Worm (Caenorhabditis elegans) whole organism, L4 larva: ENCODE measurements around the gene hyl-1.

Experiments
- D1046.2 ChIP-seq: fragments of 200-800 bp; sonication (Bioruptor generic); IDR thresholded peaks from 2 replicates; pipeline ENCODE4 v1.3.6; 2022; ENCODE audit warnings: missing genetic modification characterization, missing compliant biosample characterization
- F26F4.8 ChIP-seq: fragments of 200-800 bp; sonication (Bioruptor generic); conservative IDR thresholded peaks from 2 replicates; pipeline ENCODE4 v1.3.6; 2022; ENCODE audit warnings: missing genetic modification characterization, missing compliant biosample characterization
- R02D3.7 ChIP-seq: fragments of 150-350 bp; sonication (generic microtip); optimal IDR thresholded peaks from 3 replicates; lab custom pipeline; 2014; ENCODE audit warnings: missing biosample characterization, missing genetic modification characterization
- T20F7.1 ChIP-seq: fragments of 200-800 bp; sonication (Bioruptor generic); optimal IDR thresholded peaks from 2 replicates; lab custom pipeline; 2018; ENCODE audit warnings: mild to moderate bottlenecking, missing genetic modification characterization, missing compliant biosample characterization
- Y105C5A.15 ChIP-seq: fragments of 200-800 bp; sonication (Bioruptor generic); IDR thresholded peaks from 2 replicates; pipeline ENCODE4 v1.3.6; 2022; ENCODE audit warnings: missing genetic modification characterization, missing compliant biosample characterization
- arid-1 ChIP-seq: fragments of 200-800 bp; sonication (Bioruptor generic); conservative IDR thresholded peaks from 2 replicates; pipeline ENCODE4 v1.3.6; 2022; ENCODE audit warnings: missing genetic modification reagents, missing genetic modification characterization, missing compliant biosample characterization
- ceh-20 ChIP-seq: fragments of 200-800 bp; sonication (Bioruptor generic); IDR thresholded peaks from 2 replicates; pipeline ENCODE4 v1.3.6; 2022; ENCODE audit warnings: missing genetic modification reagents, missing genetic modification characterization, missing compliant biosample characterization
- ceh-28 ChIP-seq: fragments of 150-350 bp; optimal IDR thresholded peaks from 2 replicates; lab custom pipeline; 2014; ENCODE audit warnings: missing biosample characterization, missing genetic modification reagents, missing genetic modification characterization
- cey-2 ChIP-seq: sonication (generic microtip); optimal IDR thresholded peaks from 3 replicates; lab custom pipeline; 2017; ENCODE audit warnings: missing genetic modification characterization, mild to moderate bottlenecking, missing compliant biosample characterization, antibody characterized with exemption, borderline replicate concordance; ENCODE audit not compliant: insufficient read depth
- ctbp-1 ChIP-seq: fragments of 200-800 bp; sonication (Bioruptor generic); IDR thresholded peaks from 2 replicates; pipeline ENCODE4 v1.3.6; 2022; ENCODE audit warnings: missing genetic modification reagents, missing genetic modification characterization, missing compliant biosample characterization
- daf-16 ChIP-seq, 3 experiments: sonication (generic microtip); optimal IDR thresholded peaks; 2 replicates each; lab custom pipeline; 2016 to 2017; ENCODE audit warnings: missing genetic modification characterization in 3 of 3, missing genetic modification reagents in 3 of 3, mild to moderate bottlenecking in 2 of 3, missing compliant biosample characterization in 2 of 3, missing biosample characterization in 1 of 3, moderate library complexity in 1 of 3
- daf-8 ChIP-seq: fragments of 200-800 bp; sonication (Bioruptor generic); IDR thresholded peaks from 2 replicates; pipeline ENCODE4 v1.3.6; 2022; ENCODE audit warnings: missing genetic modification characterization, missing compliant biosample characterization
- dve-1 ChIP-seq: sonication (generic microtip); optimal IDR thresholded peaks from 2 replicates; lab custom pipeline; 2017; ENCODE audit warnings: antibody characterized with exemption, mild to moderate bottlenecking, missing genetic modification characterization, missing compliant biosample characterization; ENCODE audit not compliant: insufficient read depth
- fkh-10 ChIP-seq: fragments of 150-350 bp; optimal IDR thresholded peaks from 2 replicates; lab custom pipeline; 2014; ENCODE audit warnings: missing biosample characterization, missing genetic modification reagents, missing genetic modification characterization
- hif-1 ChIP-seq, 2 experiments: sonication (generic microtip); optimal IDR thresholded peaks; 2 replicates each; lab custom pipeline; 2016 to 2017; ENCODE audit warnings: missing compliant biosample characterization in 2 of 2, missing genetic modification characterization in 2 of 2, missing genetic modification reagents in 2 of 2, missing genotype in 2 of 2, mild to moderate bottlenecking in 1 of 2
- hlh-11 ChIP-seq: fragments of 200-800 bp; sonication (Bioruptor generic); optimal IDR thresholded peaks from 2 replicates; lab custom pipeline; 2018; ENCODE audit warnings: mild to moderate bottlenecking, missing genetic modification characterization, missing compliant biosample characterization
- hlh-30 ChIP-seq: sonication (generic microtip); optimal IDR thresholded peaks from 2 replicates; lab custom pipeline; 2017; ENCODE audit warnings: antibody characterized with exemption, mild to moderate bottlenecking, missing genetic modification characterization, missing compliant biosample characterization; ENCODE audit not compliant: insufficient read depth
- jun-1 ChIP-seq: fragments of 150-350 bp; optimal IDR thresholded peaks from 2 replicates; lab custom pipeline; 2014; ENCODE audit warnings: missing biosample characterization, missing genetic modification reagents, missing genetic modification characterization
- lin-13 ChIP-seq: fragments of 150-350 bp; optimal IDR thresholded peaks from 2 replicates; lab custom pipeline; 2014; ENCODE audit warnings: missing biosample characterization, missing genetic modification reagents, missing genetic modification characterization
- lin-38 ChIP-seq: fragments of 200-800 bp; sonication (Bioruptor generic); IDR thresholded peaks from 2 replicates; pipeline ENCODE4 v1.3.6; 2022; ENCODE audit warnings: missing genetic modification reagents, missing genetic modification characterization, missing compliant biosample characterization
- lsy-2 ChIP-seq, 2 experiments: fragments of 150-350 bp in 1 of 2; sonication (generic microtip) in 1 of 2; optimal IDR thresholded peaks; 2 replicates each; lab custom pipeline; 2014 to 2017; ENCODE audit warnings: missing biosample characterization in 2 of 2, missing genetic modification characterization in 2 of 2
- mdl-1 ChIP-seq, 2 experiments: fragments of 150-350 bp in 1 of 2; sonication (generic microtip) in 1 of 2; optimal IDR thresholded peaks; 2 replicates each; lab custom pipeline; 2014 to 2017; ENCODE audit warnings: missing biosample characterization in 2 of 2, missing genetic modification characterization in 2 of 2
- mep-1 ChIP-seq: fragments of 150-350 bp; sonication (generic microtip); optimal IDR thresholded peaks from 3 replicates; lab custom pipeline; 2014; ENCODE audit warnings: missing biosample characterization, missing genetic modification characterization
- mes-2 ChIP-seq: sonication (generic microtip); optimal IDR thresholded peaks from 2 replicates; lab custom pipeline; 2016; ENCODE audit warnings: missing genotype, mild to moderate bottlenecking, missing genetic modification characterization, missing compliant biosample characterization; ENCODE audit not compliant: poor library complexity, severe bottlenecking
- mxl-3 ChIP-seq: fragments of 200-800 bp; sonication (Bioruptor generic); optimal IDR thresholded peaks from 2 replicates; lab custom pipeline; 2018; ENCODE audit warnings: mild to moderate bottlenecking, missing genetic modification characterization, missing compliant biosample characterization
- nhr-102 ChIP-seq: sonication (generic microtip); optimal IDR thresholded peaks from 2 replicates; lab custom pipeline; 2016; ENCODE audit warnings: mild to moderate bottlenecking, missing genetic modification characterization, moderate library complexity, missing compliant biosample characterization
- nhr-111 ChIP-seq: fragments of 200-800 bp; sonication (Bioruptor generic); optimal IDR thresholded peaks from 2 replicates; lab custom pipeline; 2018; ENCODE audit warnings: mild to moderate bottlenecking, missing genetic modification characterization, missing compliant biosample characterization
- nhr-237 ChIP-seq: sonication (generic microtip); optimal IDR thresholded peaks from 2 replicates; lab custom pipeline; 2017; ENCODE audit warnings: missing biosample characterization, missing genetic modification characterization
- nhr-25 ChIP-seq: sonication (generic microtip); optimal IDR thresholded peaks from 2 replicates; lab custom pipeline; 2017; ENCODE audit warnings: missing genetic modification characterization, mild to moderate bottlenecking, missing compliant biosample characterization, antibody characterized with exemption, moderate library complexity, borderline replicate concordance; ENCODE audit not compliant: insufficient read depth
- nhr-28 ChIP-seq: fragments of 150-350 bp; optimal IDR thresholded peaks from 2 replicates; lab custom pipeline; 2014; ENCODE audit warnings: missing biosample characterization, missing genetic modification characterization
- nhr-48 ChIP-seq: sonication (generic microtip); optimal IDR thresholded peaks from 2 replicates; lab custom pipeline; 2016; ENCODE audit warnings: mild to moderate bottlenecking, missing genetic modification characterization, missing compliant biosample characterization
- pha-4 ChIP-seq, 2 experiments: fragments of 150-350 bp in 1 of 2; fragments of 200-800 bp in 1 of 2; sonication (Bioruptor generic) in 1 of 2; IDR thresholded peaks in 1 of 2; optimal IDR thresholded peaks in 1 of 2; 2 replicates each; pipeline versions ENCODE4 v1.3.6 to Lab custom; 2014 to 2022; ENCODE audit warnings: missing genetic modification characterization in 2 of 2, missing genetic modification reagents in 2 of 2, missing biosample characterization in 1 of 2, missing compliant biosample characterization in 1 of 2
- php-3 ChIP-seq: fragments of 200-800 bp; sonication (Bioruptor generic); IDR thresholded peaks from 2 replicates; pipeline ENCODE4 v1.3.6; 2022; ENCODE audit warnings: missing genetic modification reagents, missing genetic modification characterization, missing compliant biosample characterization
- pqm-1 ChIP-seq: sonication (generic microtip); optimal IDR thresholded peaks from 2 replicates; lab custom pipeline; 2017; ENCODE audit warnings: missing biosample characterization, missing genetic modification characterization
- saeg-2 ChIP-seq: fragments of 200-800 bp; sonication (Bioruptor generic); IDR thresholded peaks from 2 replicates; pipeline ENCODE4 v1.3.6; 2022; ENCODE audit warnings: missing genetic modification reagents, missing genetic modification characterization, missing compliant biosample characterization
- sdz-12 ChIP-seq: fragments of 200-800 bp; sonication (Bioruptor generic); optimal IDR thresholded peaks from 2 replicates; lab custom pipeline; 2018; ENCODE audit warnings: mild to moderate bottlenecking, missing genetic modification characterization, missing compliant biosample characterization
- set-16 ChIP-seq: fragments of 200-800 bp; sonication (Bioruptor generic); IDR thresholded peaks from 2 replicates; pipeline ENCODE4 v1.3.6; 2022; ENCODE audit warnings: missing genetic modification reagents, missing genetic modification characterization, missing compliant biosample characterization
- snpc-1.2 ChIP-seq: fragments of 200-800 bp; sonication (Bioruptor generic); IDR thresholded peaks from 2 replicates; pipeline ENCODE4 v1.3.6; 2022; ENCODE audit warnings: missing genetic modification reagents, missing genetic modification characterization, missing compliant biosample characterization
- snpc-4 ChIP-seq: fragments of 150-350 bp; optimal IDR thresholded peaks from 2 replicates; lab custom pipeline; 2014; ENCODE audit warnings: missing biosample characterization, missing genetic modification characterization
- tra-1 ChIP-seq: fragments of 200-800 bp; sonication (Bioruptor generic); IDR thresholded peaks from 2 replicates; pipeline ENCODE4 v1.3.6; 2022; ENCODE audit warnings: missing genetic modification reagents, missing genetic modification characterization, missing compliant biosample characterization
- unc-62 ChIP-seq, 3 experiments: fragments of 150-350 bp in 1 of 3; sonication (generic microtip); optimal IDR thresholded peaks in 2 of 3; peaks in 1 of 3; 1 replicate in 1 of 3; 2 replicates in 2 of 3; lab custom pipeline; 2014 to 2017; ENCODE audit warnings: missing biosample characterization in 3 of 3, missing genetic modification characterization in 3 of 3, missing genetic modification reagents in 3 of 3, missing genotype in 1 of 3
- vab-7 ChIP-seq: fragments of 200-800 bp; sonication (Bioruptor generic); IDR thresholded peaks from 2 replicates; pipeline ENCODE4 v1.3.6; 2022; ENCODE audit warnings: missing genetic modification reagents, missing genetic modification characterization, missing compliant biosample characterization
- zfp-3 ChIP-seq: fragments of 200-800 bp; sonication (Bioruptor generic); conservative IDR thresholded peaks from 2 replicates; pipeline ENCODE4 v1.3.6; 2022; ENCODE audit warnings: missing genetic modification reagents, missing genetic modification characterization, missing compliant biosample characterization
- zip-2 ChIP-seq: fragments of 150-350 bp; optimal IDR thresholded peaks from 2 replicates; lab custom pipeline; 2014; ENCODE audit warnings: missing biosample characterization, missing genetic modification characterization
- ztf-11 ChIP-seq: fragments of 150-350 bp; optimal IDR thresholded peaks from 2 replicates; lab custom pipeline; 2014; ENCODE audit warnings: missing biosample characterization, missing genetic modification characterization

Gene hyl-1

DNA sequence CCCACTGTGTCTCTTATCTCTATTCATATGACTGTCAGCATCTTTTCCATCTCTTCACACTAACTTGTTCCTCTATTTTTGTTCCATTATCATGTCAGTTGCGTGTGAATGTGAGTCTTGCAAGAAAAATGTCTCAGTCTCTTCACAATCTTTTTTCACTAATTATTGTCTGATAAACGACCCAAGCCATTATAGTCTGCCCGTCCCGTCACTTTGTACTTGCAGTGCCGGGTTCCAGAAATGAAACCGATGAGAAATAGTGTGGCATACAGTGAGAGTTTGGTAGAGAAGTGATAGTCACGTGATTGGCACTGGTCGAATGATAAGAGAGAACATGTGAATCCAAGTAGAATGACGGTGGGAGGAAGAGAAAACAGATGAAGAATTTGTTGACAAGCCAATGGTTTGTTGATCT, 11.3 kb upstream of the hyl-1 start (continued):
- TF ChIP-seq daf-16 (GFP tag; optimal IDR thresholded peaks at IDR 0.05; lab: Kevin White, UChicago) (peak; percentile 97 to 99), daf-16 (tag; optimal IDR thresholded peaks at IDR 0.05; lab: Kevin White, UChicago) (peak; percentile 98), set-16 (GFP tag; lab: Robert Waterston, UW) (no peak), lin-38 (GFP tag; lab: Robert Waterston, UW) (peak; percentile 34; the same call in 1 of the 2 replicates), zip-2 (tag; lab: Kevin White, UChicago) (no peak), fkh-10 (GFP tag; lab: Kevin White, UChicago) (no peak), D1046.2 (GFP tag; lab: Robert Waterston, UW) (no peak), nhr-111 (no peak), hlh-11 (tag; lab: Kevin White, UChicago) (peak; percentile 100), arid-1 (GFP tag; lab: Robert Waterston, UW) (0 out of 2 replicates have a peak, but pooled peaks have one; percentile 27), php-3 (GFP tag; lab: Robert Waterston, UW) (peak; percentile 96), ztf-11 (tag; lab: Kevin White, UChicago) (no peak), T20F7.1 (GFP tag; lab: Kevin White, UChicago) (peak; percentile 84), pha-4 (GFP tag; IDR thresholded peaks at IDR 0.05; lab: Robert Waterston, UW) (peak; percentile 75), pha-4 (tag; optimal IDR thresholded peaks at IDR 0.05; lab: Kevin White, UChicago) (no peak), nhr-25 (tag; lab: Kevin White, UChicago) (no peak), R02D3.7 (no peak), vab-7 (GFP tag; lab: Robert Waterston, UW) (no peak), snpc-4 (tag; lab: Kevin White, UChicago) (no peak), daf-8 (GFP tag; lab: Robert Waterston, UW) (no peak), sdz-12 (GFP tag; lab: Kevin White, UChicago) (no peak), zfp-3 (GFP tag; lab: Robert Waterston, UW) (peak; percentile 52; the same call in 1 of the 2 replicates), mes-2 (tag; lab: Kevin White, UChicago) (peak; percentile 48), ctbp-1 (GFP tag; lab: Robert Waterston, UW) (0 out of 2 replicates have a peak, but pooled peaks have one; percentile 42), lin-13 (GFP tag; lab: Kevin White, UChicago) (peak; percentile 83), unc-62 (GFP tag; optimal IDR thresholded peaks at IDR 0.05 in 1 of 2; lab: Kevin White, UChicago) (peak in 1 of 2 experiments; percentile 69), unc-62 (tag; optimal IDR thresholded peaks at IDR 0.05; lab: Kevin White, UChicago) (peak; percentile 47), jun-1 (tag; lab: Kevin White, UChicago) (peak; percentile 89), snpc-1.2 (GFP tag; lab: Robert Waterston, UW) (no peak)

DNA sequence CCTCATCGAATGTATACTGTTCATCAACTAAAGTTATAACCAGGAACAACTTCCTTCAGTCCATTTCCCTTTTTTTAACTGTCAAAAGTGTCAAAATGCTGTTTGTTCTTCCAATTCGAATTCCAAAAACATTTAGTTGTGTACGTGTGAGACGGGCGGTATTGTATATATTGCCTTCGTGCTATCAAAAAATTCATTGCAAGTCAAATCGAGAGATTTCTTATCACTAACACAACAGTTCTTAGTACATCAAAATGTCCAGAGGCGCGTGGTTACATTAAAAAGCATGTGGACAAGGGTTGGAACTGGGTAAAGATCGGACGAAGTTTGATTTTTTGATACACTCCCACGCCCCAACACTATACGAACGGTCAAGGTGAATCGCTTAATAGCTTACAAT, 10.6 kb upstream of the hyl-1 start:
- TF ChIP-seq hlh-30 (peak; percentile 76), ceh-20 (GFP tag; lab: Robert Waterston, UW) (0 out of 2 replicates have a peak, but pooled peaks have one; percentile 25), Y105C5A.15 (GFP tag; lab: Robert Waterston, UW) (no peak), saeg-2 (GFP tag; lab: Robert Waterston, UW) (0 out of 2 replicates have a peak, but pooled peaks have one; percentile 58), nhr-102 (peak; percentile 38), dve-1 (tag; lab: Kevin White, UChicago) (peak; percentile 94), tra-1 (GFP tag; lab: Robert Waterston, UW) (peak; percentile 67; the same call in 1 of the 2 replicates), cey-2 (tag; lab: Kevin White, UChicago) (peak; percentile 81), mep-1 (tag; lab: Kevin White, UChicago) (peak; percentile 37), ceh-28 (tag; lab: Kevin White, UChicago) (no peak), nhr-48 (tag; lab: Kevin White, UChicago) (peak; percentile 72), nhr-28 (tag; lab: Kevin White, UChicago) (peak; percentile 79), snpc-1.2 (GFP tag; lab: Robert Waterston, UW) (no peak), hif-1 (tag; optimal IDR thresholded peaks at IDR 0.05; lab: Kevin White, UChicago) (peak in 1 of 2 experiments; percentile 34), mdl-1 (tag; optimal IDR thresholded peaks at IDR 0.05; lab: Kevin White, UChicago) (peak; percentile 5 to 85), pqm-1 (peak; percentile 80), F26F4.8 (GFP tag; lab: Robert Waterston, UW) (no peak), mes-2 (tag; lab: Kevin White, UChicago) (peak; percentile 25), mxl-3 (peak; percentile 80), lsy-2 (tag; optimal IDR thresholded peaks at IDR 0.05; lab: Kevin White, UChicago) (peak in 1 of 2 experiments; percentile 49), hlh-11 (tag; lab: Kevin White, UChicago) (peak; percentile 92), nhr-237 (tag; lab: Kevin White, UChicago) (no peak), php-3 (GFP tag; lab: Robert Waterston, UW) (peak; percentile 83), daf-16 (GFP tag; optimal IDR thresholded peaks at IDR 0.05; lab: Kevin White, UChicago) (peak in 1 of 2 experiments; percentile 11), daf-16 (tag; optimal IDR thresholded peaks at IDR 0.05; lab: Kevin White, UChicago) (peak; percentile 97)
